Worm (Caenorhabditis elegans) whole organism, dauer: ENCODE measurements around the gene B0496.6.

Experiments
- unc-62 ChIP-seq: sonication (generic microtip); optimal IDR thresholded peaks from 2 replicates; lab custom pipeline; 2017; ENCODE audit warnings: missing biosample characterization, missing genetic modification reagents, missing genetic modification characterization

Gene B0496.6

DNA sequence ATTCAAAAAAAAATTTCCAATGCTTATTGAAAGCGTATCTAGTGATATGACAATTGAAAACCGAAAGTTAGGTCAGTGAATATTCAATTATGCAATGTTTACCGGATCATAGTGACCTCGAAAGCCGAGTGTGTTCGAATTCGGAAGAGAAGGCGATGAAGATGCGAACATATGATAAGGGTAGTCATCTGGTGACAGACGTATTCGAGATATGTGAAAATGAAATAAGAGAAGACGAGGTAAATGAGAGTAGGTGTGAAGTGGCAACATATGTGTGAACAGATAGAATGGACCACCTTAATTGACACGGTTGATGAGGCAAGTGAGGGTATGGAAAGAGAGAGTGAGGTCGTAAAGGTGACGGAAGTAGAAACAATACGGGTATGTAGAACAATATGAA lies 36.0 kb downstream of the B0496.6 start:
- TF ChIP-seq unc-62 (GFP tag; lab: Kevin White, UChicago), result no peak

DNA sequence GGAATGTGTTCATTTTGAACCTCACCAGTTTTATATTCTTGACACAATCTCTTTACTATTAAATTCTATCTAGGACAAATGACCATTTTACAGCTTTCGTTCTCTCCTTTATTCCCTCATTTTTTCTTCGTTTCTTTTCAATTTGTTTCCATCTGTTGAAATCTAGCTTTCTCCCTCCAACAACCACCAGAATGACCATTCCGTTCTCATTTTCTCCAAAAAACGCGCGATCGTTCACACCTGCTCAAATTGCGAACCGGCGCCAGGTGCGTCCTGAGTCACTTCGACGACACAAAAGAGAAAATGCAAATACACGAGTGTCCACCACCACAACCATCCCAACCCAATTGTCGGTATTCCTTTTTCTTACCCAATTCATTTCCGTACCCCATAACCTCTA lies 37.3 kb downstream of the B0496.6 start, which contains the start of gene F13B6.1:
Gene F13B6.1, plus strand, starts transcription at position 301 of the 400 bp plus-strand sequence.
- TF ChIP-seq unc-62 (GFP tag; lab: Kevin White, UChicago), result no peak

DNA sequence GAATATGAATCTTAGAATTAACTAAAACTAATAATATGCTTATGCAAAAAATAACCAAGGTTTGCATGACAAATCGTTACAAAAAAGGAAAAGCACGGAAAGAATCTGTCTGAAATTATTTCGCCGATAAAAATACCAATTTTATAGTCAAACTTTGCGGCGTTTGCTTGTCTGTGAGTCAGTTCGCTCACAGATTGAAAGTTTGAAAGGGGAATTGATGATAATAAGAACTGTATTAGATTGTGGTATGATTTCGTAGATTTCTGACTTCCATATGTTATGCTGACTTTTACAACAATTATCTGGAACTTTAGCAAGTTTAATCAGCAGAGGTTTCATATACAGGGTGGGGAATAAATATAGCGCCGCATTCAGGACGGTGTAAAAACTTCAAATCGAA lies 41.3 kb downstream of the B0496.6 start, which contains the start of gene F13B6.2:
Gene F13B6.2, minus strand, starts transcription at position 101 of the 400 bp plus-strand sequence.
- TF ChIP-seq unc-62 (GFP tag; lab: Kevin White, UChicago), result no peak

DNA sequence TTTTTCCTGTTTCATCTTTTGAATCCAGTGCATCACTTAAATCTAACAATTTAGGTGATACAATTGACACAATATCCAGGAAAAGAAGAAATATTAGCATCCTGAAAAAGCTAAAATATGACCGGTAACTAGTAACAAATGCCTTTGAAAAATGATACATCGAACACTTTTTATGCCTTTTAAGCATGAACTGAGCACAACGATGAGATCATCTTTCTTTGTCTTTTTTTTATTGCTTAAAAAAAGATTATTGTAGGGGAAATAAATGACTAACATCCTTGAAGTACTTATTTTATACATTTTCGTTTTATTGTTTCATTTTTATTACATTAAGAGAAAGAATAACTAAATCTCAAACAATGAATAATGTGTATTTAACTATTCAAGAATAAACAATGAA lies 46.9 kb downstream of the B0496.6 start, which contains the start of gene F13B6.3:
Gene F13B6.3, minus strand, starts transcription at position 101 of the 400 bp plus-strand sequence.
- TF ChIP-seq unc-62 (GFP tag; lab: Kevin White, UChicago), result no peak

DNA sequence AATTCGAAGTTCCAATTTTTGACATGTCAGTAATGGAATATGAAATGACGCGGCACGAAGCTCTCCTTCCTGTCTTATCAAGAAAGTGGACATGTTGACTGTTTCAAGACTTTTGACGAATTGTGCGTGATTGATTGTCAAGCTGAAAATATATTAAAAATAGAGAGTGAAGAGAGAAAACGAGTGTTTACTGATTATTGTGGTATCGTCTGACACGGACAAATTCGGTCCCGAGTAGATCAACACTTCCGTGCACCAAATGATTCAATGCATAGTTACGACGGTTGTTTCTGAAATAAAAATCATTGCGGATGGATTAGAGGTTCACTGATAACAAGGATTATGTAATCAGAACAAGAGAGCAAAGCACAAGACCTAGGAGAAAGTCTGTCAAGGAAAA lies 48.3 kb downstream of the B0496.6 start:
- TF ChIP-seq unc-62 (GFP tag; lab: Kevin White, UChicago), result no peak

DNA sequence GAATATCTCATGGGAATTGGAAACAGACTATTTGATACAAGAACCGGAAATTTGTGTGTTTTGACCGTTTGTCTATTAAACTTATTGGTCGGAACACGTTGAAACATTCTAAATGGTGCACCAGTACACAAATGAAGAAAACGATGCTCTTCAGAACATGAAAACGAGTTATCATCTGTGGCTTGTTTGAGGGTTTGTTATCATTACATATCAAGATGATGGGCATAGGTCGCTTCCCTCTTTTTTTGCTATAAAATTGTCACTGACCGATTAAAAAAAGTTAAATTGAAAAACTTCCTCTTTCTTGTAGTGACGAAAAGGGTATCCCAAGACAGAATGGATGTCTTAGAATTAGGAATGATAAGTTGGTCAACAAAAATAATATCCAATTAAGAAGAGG lies 49.7 kb downstream of the B0496.6 start:
- no peak for TF ChIP-seq unc-62 (GFP tag; lab: Kevin White, UChicago)
